Worm (Caenorhabditis elegans): ENCODE results near the gene apc-17.

apc-17 gene

DNA sequence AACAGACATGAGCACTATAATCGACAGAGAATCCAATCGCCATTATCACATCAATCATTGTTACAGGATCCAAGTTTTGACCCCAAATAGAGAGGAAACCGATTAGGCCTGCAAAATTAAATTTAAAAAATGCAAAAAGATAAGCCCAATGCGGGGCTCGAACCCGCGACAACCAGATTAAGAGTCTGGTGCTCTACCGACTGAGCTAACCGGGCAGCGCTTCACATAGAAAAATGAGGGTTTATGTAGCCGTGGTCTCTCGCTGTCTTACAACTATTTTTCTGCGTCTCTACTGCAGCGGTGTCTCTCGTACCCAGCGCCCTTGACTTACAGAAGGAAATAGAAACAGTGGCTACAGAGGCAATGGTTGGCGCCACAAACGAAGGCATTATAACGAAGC lies 49.7 kb downstream of the apc-17 start (continued):
- no peak for TF ChIP-seq fos-1 (tag; optimal IDR thresholded peaks at IDR 0.05)
- no peak for TF ChIP-seq jun-1 (tag; optimal IDR thresholded peaks at IDR 0.05)
- peak; percentile 40 for TF ChIP-seq duxl-1 (tag; optimal IDR thresholded peaks at IDR 0.05; ENCODE audit: poor library complexity)
- 0 out of 2 replicates have a peak, but pooled peaks have one; percentile 53 for TF ChIP-seq saeg-2 (GFP tag; IDR thresholded peaks at IDR 0.05)
- TF ChIP-seq ZK337.2 (GFP tag; IDR thresholded peaks at IDR 0.05): peak; percentile 50; the same call in 1 of the 2 replicates
- peak; percentile 72; the same call in 1 of the 2 replicates for TF ChIP-seq mxl-2 (GFP tag; conservative IDR thresholded peaks at IDR 0.05)
- peak; percentile 56 for TF ChIP-seq rbr-2 (tag; optimal IDR thresholded peaks at IDR 0.05)
- TF ChIP-seq hlh-30 (tag; optimal IDR thresholded peaks at IDR 0.05; ENCODE audit: insufficient read depth): peak; percentile 29
- TF ChIP-seq spr-3 (GFP tag; optimal IDR thresholded peaks at IDR 0.05): peak; percentile 29
- peak; percentile 45 for TF ChIP-seq hlh-11 (tag; optimal IDR thresholded peaks at IDR 0.05)
- TF ChIP-seq mep-1 (tag; optimal IDR thresholded peaks at IDR 0.05): peak; percentile 72
- peak; percentile 83; the same call in 1 of the 2 replicates for TF ChIP-seq D1046.2 (GFP tag; IDR thresholded peaks at IDR 0.05)
- peak; percentile 83 for TF ChIP-seq dmd-8 (GFP tag; IDR thresholded peaks at IDR 0.05)
- TF ChIP-seq T26A8.4 (GFP tag; IDR thresholded peaks at IDR 0.05): peak; percentile 74
- peak; percentile 34 for TF ChIP-seq nhr-28 (tag; optimal IDR thresholded peaks at IDR 0.05)
- peak; percentile 73 for TF ChIP-seq dmd-6 (GFP tag; IDR thresholded peaks at IDR 0.05)
- TF ChIP-seq ztf-7 (tag; optimal IDR thresholded peaks at IDR 0.05): no peak
- TF ChIP-seq mdt-29 (GFP tag; IDR thresholded peaks at IDR 0.05): 0 out of 2 replicates have a peak, but pooled peaks have one; percentile 45
- peak; percentile 74 for TF ChIP-seq nhr-42 (GFP tag; IDR thresholded peaks at IDR 0.05)
- TF ChIP-seq fkh-10 (GFP tag; optimal IDR thresholded peaks at IDR 0.05): no peak
- TF ChIP-seq daf-19 (GFP tag; conservative IDR thresholded peaks at IDR 0.05): peak; percentile 77
- peak; percentile 14 for TF ChIP-seq unc-130 (GFP tag; optimal IDR thresholded peaks at IDR 0.05)
- TF ChIP-seq ceh-20 (GFP tag; IDR thresholded peaks at IDR 0.05): peak; percentile 51; the same call in 1 of the 2 replicates
- TF ChIP-seq T20F7.1 (GFP tag; optimal IDR thresholded peaks at IDR 0.05): peak; percentile 3
- TF ChIP-seq nhr-111 (GFP tag; optimal IDR thresholded peaks at IDR 0.05): no peak
- TF ChIP-seq madf-9 (GFP tag; conservative IDR thresholded peaks at IDR 0.05): peak; percentile 84
- TF ChIP-seq tra-1 (GFP tag; IDR thresholded peaks at IDR 0.05): peak; percentile 71; the same call in 1 of the 2 replicates
- TF ChIP-seq ces-1 (GFP tag; optimal IDR thresholded peaks at IDR 0.05): no peak

All from whole organism, L4 larva.